Fruit fly (Drosophila melanogaster): ENCODE results near the gene ATPsynbetaL.

DNA sequence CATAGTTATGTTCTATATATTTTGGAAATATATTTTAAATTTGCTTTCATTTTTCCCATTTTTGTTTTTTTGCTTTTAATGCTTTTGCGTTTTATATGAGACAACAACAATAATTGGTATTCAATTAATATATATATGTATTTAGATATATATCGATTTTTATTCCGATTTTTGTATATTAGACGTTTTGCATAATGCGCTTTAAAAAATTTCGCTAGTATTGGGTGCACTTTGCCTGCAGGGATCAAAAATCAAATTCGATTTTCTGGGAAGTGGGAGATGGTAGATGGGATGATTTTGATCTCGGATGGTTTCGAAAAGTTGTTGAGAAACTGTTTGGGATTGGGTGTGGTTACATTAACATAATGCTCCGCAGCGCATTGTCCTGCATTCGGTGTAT is 40.1 kb downstream of the ATPsynbetaL start, which contains the start of gene CG5157:
- TF ChIP-seq psq (optimal IDR thresholded peaks at IDR 0.05) (no peak), h (optimal IDR thresholded peaks at IDR 0.05) (no peak), Sin3A (optimal IDR thresholded peaks at IDR 0.05) (no peak), Myc (optimal IDR thresholded peaks at IDR 0.05) (no peak), insv (optimal IDR thresholded peaks at IDR 0.05) (no peak), ttk (optimal IDR thresholded peaks at IDR 0.05) (no peak)
